Fruit fly (Drosophila melanogaster) whole organism, embryonic: ENCODE measurements around the gene Megf8.
A peak's percentile ranks its signal among the peaks of the same experiment; 100 is the strongest.

Source experiments
- Atf3 ChIP-seq: fragments of 200-800 bp; sonication (Bioruptor generic); optimal IDR thresholded peaks from 3 replicates; lab custom pipeline; 2016; ENCODE audit warnings: missing biosample characterization, missing genetic modification characterization
- Bdp1 ChIP-seq: fragments of 200-800 bp; sonication (Bioruptor generic); optimal IDR thresholded peaks from 3 replicates; lab custom pipeline; 2016; ENCODE audit warnings: missing biosample characterization, missing genetic modification characterization
- Blimp-1 ChIP-seq: fragments of 200-800 bp; sonication (Bioruptor generic); optimal IDR thresholded peaks from 3 replicates; lab custom pipeline; 2018; ENCODE audit warnings: missing biosample characterization, missing genetic modification characterization, mild to moderate bottlenecking, moderate library complexity, missing genetic modification reagents
- BtbVII ChIP-seq: fragments of 200-800 bp; sonication (Bioruptor generic); optimal IDR thresholded peaks from 3 replicates; lab custom pipeline; 2017; ENCODE audit warnings: missing biosample characterization, mild to moderate bottlenecking, missing genetic modification characterization
- CG10267 ChIP-seq: fragments of 200-800 bp; sonication (Bioruptor generic); optimal IDR thresholded peaks from 2 replicates; lab custom pipeline; 2018; ENCODE audit warnings: missing biosample characterization, mild to moderate bottlenecking, missing genetic modification characterization, moderate library complexity
- CG10543 ChIP-seq: fragments of 200-800 bp; sonication (Bioruptor generic); optimal IDR thresholded peaks from 3 replicates; lab custom pipeline; 2017; ENCODE audit warnings: missing biosample characterization, mild to moderate bottlenecking, missing genetic modification characterization, moderate library complexity
- CG11093 ChIP-seq: fragments of 200-800 bp; sonication (Bioruptor generic); IDR thresholded peaks from 3 replicates; pipeline ENCODE4 v1.3.6; 2022; ENCODE audit warnings: missing biosample characterization, missing genetic modification characterization
- CG11723 ChIP-seq: fragments of 200-800 bp; sonication (Bioruptor generic); optimal IDR thresholded peaks from 2 replicates; lab custom pipeline; 2017; ENCODE audit warnings: missing biosample characterization, mild to moderate bottlenecking, missing genetic modification characterization
- CG12391 ChIP-seq: fragments of 200-800 bp; sonication (Bioruptor generic); optimal IDR thresholded peaks from 3 replicates; lab custom pipeline; 2018; ENCODE audit warnings: missing biosample characterization, mild to moderate bottlenecking, missing genetic modification characterization, moderate library complexity
- CG12942 ChIP-seq: fragments of 200-800 bp; sonication (Bioruptor generic); optimal IDR thresholded peaks from 3 replicates; lab custom pipeline; 2016; ENCODE audit warnings: missing biosample characterization, missing genetic modification characterization
- CG13287 ChIP-seq: fragments of 200-800 bp; sonication (Bioruptor generic); IDR thresholded peaks from 2 replicates; pipeline ENCODE4 v1.3.6; 2022; ENCODE audit warnings: missing biosample characterization, missing genetic modification characterization; ENCODE audit not compliant: partially characterized antibody
- CG14667 ChIP-seq: fragments of 200-800 bp; sonication (Bioruptor generic); IDR thresholded peaks from 2 replicates; pipeline ENCODE4 v1.3.6; 2022; ENCODE audit warnings: missing biosample characterization, missing genetic modification characterization
- CG15073 ChIP-seq: fragments of 200-800 bp; sonication (Bioruptor generic); optimal IDR thresholded peaks from 2 replicates; lab custom pipeline; 2016; ENCODE audit warnings: missing biosample characterization, missing genetic modification characterization
- CG1602 ChIP-seq: fragments of 200-800 bp; sonication (Bioruptor generic); optimal IDR thresholded peaks from 3 replicates; lab custom pipeline; 2016; ENCODE audit warnings: missing biosample characterization, missing genetic modification characterization
- CG16815 ChIP-seq: fragments of 200-800 bp; sonication (Bioruptor generic); optimal IDR thresholded peaks from 3 replicates; lab custom pipeline; 2017; ENCODE audit warnings: missing biosample characterization, mild to moderate bottlenecking, missing genetic modification characterization
- CG17328 ChIP-seq: fragments of 200-800 bp; sonication (Bioruptor generic); IDR thresholded peaks from 2 replicates; pipeline ENCODE4 v1.3.6; 2022; ENCODE audit warnings: missing biosample characterization, missing genetic modification characterization
- CG18011 ChIP-seq: fragments of 200-800 bp; sonication (Bioruptor generic); optimal IDR thresholded peaks from 2 replicates; lab custom pipeline; 2017; ENCODE audit warnings: missing biosample characterization, missing genetic modification characterization, mild to moderate bottlenecking, moderate library complexity, missing genotype
- CG30403 ChIP-seq: fragments of 200-800 bp; sonication (Bioruptor generic); optimal IDR thresholded peaks from 3 replicates; lab custom pipeline; 2016; ENCODE audit warnings: missing biosample characterization, missing genetic modification characterization
- CG3726 ChIP-seq: fragments of 200-800 bp; sonication (Bioruptor generic); IDR thresholded peaks from 3 replicates; pipeline ENCODE4, ENCODE4 v1.3.6; 2022; ENCODE audit warnings: missing biosample characterization, missing genetic modification characterization
- CG3838 ChIP-seq: fragments of 200-800 bp; sonication (Bioruptor generic); optimal IDR thresholded peaks from 3 replicates; lab custom pipeline; 2016; ENCODE audit warnings: missing biosample characterization, missing genetic modification characterization
- CG6175 ChIP-seq: fragments of 200-800 bp; sonication (Bioruptor generic); IDR thresholded peaks from 3 replicates; pipeline ENCODE4 v1.3.6; 2022; ENCODE audit warnings: missing biosample characterization, missing genetic modification characterization
- CG6272 ChIP-seq: fragments of 200-800 bp; sonication (Bioruptor generic); IDR thresholded peaks from 2 replicates; pipeline ENCODE4 v1.3.6; 2022; ENCODE audit warnings: missing biosample characterization, missing genetic modification characterization
- CG6654 ChIP-seq: fragments of 200-800 bp; sonication (Bioruptor generic); optimal IDR thresholded peaks from 2 replicates; lab custom pipeline; 2017; ENCODE audit warnings: missing biosample characterization, mild to moderate bottlenecking, missing genetic modification characterization
- CG7745 ChIP-seq: fragments of 200-800 bp; sonication (Bioruptor generic); optimal IDR thresholded peaks from 2 replicates; lab custom pipeline; 2018; ENCODE audit warnings: missing biosample characterization, mild to moderate bottlenecking, missing genetic modification characterization, moderate library complexity
- CG7786 ChIP-seq: fragments of 200-800 bp; sonication (Bioruptor generic); optimal IDR thresholded peaks from 2 replicates; lab custom pipeline; 2016; ENCODE audit warnings: missing biosample characterization, missing genetic modification characterization
- CG9215 ChIP-seq: fragments of 200-800 bp; sonication (Bioruptor generic); IDR thresholded peaks from 2 replicates; pipeline ENCODE4 v1.3.6; 2022; ENCODE audit warnings: missing biosample characterization, missing genetic modification characterization
- Chrac-16 ChIP-seq: fragments of 200-800 bp; sonication (Bioruptor generic); optimal IDR thresholded peaks from 3 replicates; lab custom pipeline; 2016; ENCODE audit warnings: missing biosample characterization, missing genetic modification characterization
- CkIIα-i1 ChIP-seq: fragments of 200-800 bp; sonication (Bioruptor generic); IDR thresholded peaks from 2 replicates; pipeline ENCODE4 v1.3.6; 2022; ENCODE audit warnings: missing biosample characterization, missing genetic modification characterization
- Dip3 ChIP-seq: fragments of 200-800 bp; sonication (Bioruptor generic); optimal IDR thresholded peaks from 3 replicates; lab custom pipeline; 2016; ENCODE audit warnings: missing biosample characterization, missing genetic modification characterization
- Dp ChIP-seq: fragments of 200-800 bp; sonication (Bioruptor generic); optimal IDR thresholded peaks from 2 replicates; lab custom pipeline; 2018; ENCODE audit warnings: missing biosample characterization, mild to moderate bottlenecking, missing genetic modification characterization, moderate library complexity
- Ets65A ChIP-seq: fragments of 200-800 bp; sonication (Bioruptor generic); peaks from one replicate; lab custom pipeline; 2016; ENCODE audit warnings: missing biosample characterization, missing genetic modification characterization
- NK7.1 ChIP-seq: fragments of 200-800 bp; sonication (Bioruptor generic); optimal IDR thresholded peaks from 3 replicates; lab custom pipeline; 2016; ENCODE audit warnings: missing biosample characterization, missing genetic modification characterization
- Poxn ChIP-seq: fragments of 200-800 bp; sonication (Bioruptor generic); IDR thresholded peaks from 2 replicates; pipeline ENCODE4 v1.3.6; 2022; ENCODE audit warnings: missing biosample characterization, missing genetic modification characterization
- Stat92E ChIP-seq, 3 experiments: fragments of >200 bp in 2 of 3; fragments of 200-800 bp in 1 of 3; sonication (Bioruptor generic) in 1 of 3; optimal IDR thresholded peaks; 2 replicates each; lab custom pipeline; 2017 to 2019; ENCODE audit warnings: missing biosample characterization in 3 of 3, missing genetic modification characterization in 3 of 3, mild to moderate bottlenecking in 1 of 3, moderate library complexity in 1 of 3
- btn ChIP-seq: fragments of 200-800 bp; sonication (Bioruptor generic); optimal IDR thresholded peaks from 2 replicates; lab custom pipeline; 2016; ENCODE audit warnings: missing biosample characterization, missing genetic modification characterization
- cato ChIP-seq: fragments of 200-800 bp; sonication (Bioruptor generic); optimal IDR thresholded peaks from 2 replicates; lab custom pipeline; 2016; ENCODE audit warnings: missing biosample characterization, missing genetic modification characterization, borderline replicate concordance
- dan ChIP-seq: fragments of 200-800 bp; sonication (Bioruptor generic); IDR thresholded peaks from 2 replicates; pipeline ENCODE4 v1.3.6; 2022; ENCODE audit warnings: missing biosample characterization, missing genetic modification characterization
- ham ChIP-seq: fragments of 200-800 bp; sonication (Bioruptor generic); IDR thresholded peaks from 2 replicates; pipeline ENCODE4 v1.3.6; 2022; ENCODE audit warnings: missing biosample characterization, missing genetic modification characterization
- hbn ChIP-seq: fragments of 200-800 bp; sonication (Bioruptor generic); IDR thresholded peaks from 2 replicates; pipeline ENCODE4 v1.3.6; 2022; ENCODE audit warnings: missing biosample characterization, missing genetic modification characterization; ENCODE audit not compliant: partially characterized antibody
- jigr1 ChIP-seq: fragments of 200-800 bp; sonication (Bioruptor generic); IDR thresholded peaks from 3 replicates; pipeline ENCODE4 v1.3.6; 2022; ENCODE audit warnings: missing biosample characterization, missing genetic modification characterization
- nmo ChIP-seq: fragments of 200-800 bp; sonication (Bioruptor generic); optimal IDR thresholded peaks from 2 replicates; lab custom pipeline; 2018; ENCODE audit warnings: missing biosample characterization, mild to moderate bottlenecking, missing genetic modification characterization, moderate library complexity
- peb ChIP-seq: fragments of 200-800 bp; sonication (Bioruptor generic); IDR thresholded peaks from 2 replicates; pipeline ENCODE4 v1.3.6; 2022; ENCODE audit warnings: missing biosample characterization, missing genetic modification characterization
- pros ChIP-seq: fragments of 200-800 bp; sonication (Bioruptor generic); optimal IDR thresholded peaks from 3 replicates; lab custom pipeline; 2019; ENCODE audit warnings: missing biosample characterization, mild to moderate bottlenecking, missing genetic modification characterization, moderate library complexity
- sc ChIP-seq, 3 experiments: fragments of >200 bp in 2 of 3; fragments of 200-800 bp in 1 of 3; sonication (Bioruptor generic) in 1 of 3; optimal IDR thresholded peaks; 2 replicates in 2 of 3; 3 replicates in 1 of 3; lab custom pipeline; 2017; ENCODE audit warnings: mild to moderate bottlenecking in 1 of 3, missing biosample characterization in 1 of 3, missing genetic modification characterization in 1 of 3, missing genetic modification reagents in 1 of 3
- sens-2 ChIP-seq: fragments of 200-800 bp; sonication (Bioruptor generic); IDR thresholded peaks from 2 replicates; pipeline ENCODE4 v1.3.6; 2022; ENCODE audit warnings: missing biosample characterization, missing genetic modification characterization
- slbo ChIP-seq: fragments of 200-800 bp; sonication (Bioruptor generic); IDR thresholded peaks from 2 replicates; pipeline ENCODE4 v1.3.6; 2022; ENCODE audit warnings: missing biosample characterization, missing genetic modification characterization
- tin ChIP-seq: fragments of 200-800 bp; sonication (Bioruptor generic); optimal IDR thresholded peaks from 3 replicates; lab custom pipeline; 2016; ENCODE audit warnings: missing biosample characterization, missing genetic modification characterization
- tio ChIP-seq: fragments of 200-800 bp; sonication (Bioruptor generic); optimal IDR thresholded peaks from 2 replicates; lab custom pipeline; 2017; ENCODE audit warnings: missing biosample characterization, missing genetic modification characterization, inconsistent platforms
- zen ChIP-seq: fragments of 200-800 bp; sonication (Bioruptor generic); optimal IDR thresholded peaks from 3 replicates; lab custom pipeline; 2018; ENCODE audit warnings: missing biosample characterization, mild to moderate bottlenecking, missing genetic modification characterization, moderate library complexity

The Megf8 gene

dm6 chr2L:8083427-8084295, 40.4 kb downstream of the Megf8 start (continued):
- no peak for TF ChIP-seq CG7786
- no peak for TF ChIP-seq Dip3 (GFP tag; lab: Kevin White, UChicago)
- no peak for TF ChIP-seq Chrac-16 (GFP tag; lab: Kevin White, UChicago)
- TF ChIP-seq pros (GFP tag; lab: Kevin White, UChicago): no peak
- TF ChIP-seq CG17328 (GFP tag; lab: Robert Waterston, UW): no peak
- no peak for TF ChIP-seq CG6272 (GFP tag; lab: Robert Waterston, UW)
- TF ChIP-seq Atf3 (GFP tag; lab: Kevin White, UChicago): peak; percentile 4
- TF ChIP-seq CG1602: no peak
- TF ChIP-seq hbn (GFP tag; lab: Robert Waterston, UW): no peak; the same call in 1 of the 2 replicates
- TF ChIP-seq jigr1 (GFP tag; lab: Robert Waterston, UW): no peak
- TF ChIP-seq CG16815: no peak
- TF ChIP-seq CG15073: no peak
- TF ChIP-seq CkIIα-i1 (GFP tag; lab: Robert Waterston, UW): no peak
- no peak for TF ChIP-seq nmo (GFP tag; lab: Kevin White, UChicago)
- no peak for TF ChIP-seq CG10267 (tag; lab: Kevin White, UChicago)
- TF ChIP-seq cato: no peak
- no peak for TF ChIP-seq CG7745
- TF ChIP-seq CG9215 (GFP tag; lab: Robert Waterston, UW): 0 out of 2 replicates have a peak, but pooled peaks have one; percentile 19
- no peak for TF ChIP-seq CG3726 (GFP tag; lab: Robert Waterston, UW)
- TF ChIP-seq CG14667 (GFP tag; lab: Robert Waterston, UW): no peak
- no peak for TF ChIP-seq CG12391 (tag; lab: Kevin White, UChicago)
- no peak for TF ChIP-seq CG18011 (GFP tag; lab: Kevin White, UChicago)
- TF ChIP-seq CG12942 (GFP tag; lab: Kevin White, UChicago): no peak
- TF ChIP-seq peb (GFP tag; lab: Robert Waterston, UW): no peak
- no peak for TF ChIP-seq dan (GFP tag; lab: Robert Waterston, UW)
- no peak for TF ChIP-seq CG11723 (GFP tag; lab: Kevin White, UChicago)
- TF ChIP-seq CG10543 (GFP tag; lab: Kevin White, UChicago): peak; percentile 57
- TF ChIP-seq Poxn (GFP tag; lab: Robert Waterston, UW): no peak
- TF ChIP-seq btn (GFP tag; lab: Kevin White, UChicago): no peak
- TF ChIP-seq Bdp1: no peak
- TF ChIP-seq tio: no peak
- no peak for TF ChIP-seq CG30403 (GFP tag; lab: Kevin White, UChicago)
- TF ChIP-seq tin (GFP tag; lab: Kevin White, UChicago): no peak
- no peak for TF ChIP-seq sc (optimal IDR thresholded peaks at IDR 0.05; lab: Kevin White, UChicago)
- no peak for TF ChIP-seq sc (GFP tag; optimal IDR thresholded peaks at IDR 0.05; lab: Kevin White, UChicago)
- peak in 1 of 3 experiments; percentile 6 for TF ChIP-seq Stat92E (GFP tag; optimal IDR thresholded peaks at IDR 0.05; lab: Kevin White, UChicago)
- TF ChIP-seq CG6175 (GFP tag; lab: Robert Waterston, UW): no peak
- TF ChIP-seq CG11093: no peak
- no peak for TF ChIP-seq CG6654 (GFP tag; lab: Kevin White, UChicago)
- no peak for TF ChIP-seq CG3838
- no peak for TF ChIP-seq CG13287
- TF ChIP-seq slbo (GFP tag; lab: Robert Waterston, UW): 0 out of 2 replicates have a peak, but pooled peaks have one; percentile 31
- TF ChIP-seq BtbVII (GFP tag; lab: Kevin White, UChicago): no peak
- no peak for TF ChIP-seq Blimp-1 (GFP tag; lab: Kevin White, UChicago)
- no peak for TF ChIP-seq zen
- TF ChIP-seq sens-2 (GFP tag; lab: Robert Waterston, UW): no peak
- TF ChIP-seq NK7.1 (GFP tag; lab: Kevin White, UChicago): no peak
- no peak for TF ChIP-seq Ets65A (GFP tag; lab: Kevin White, UChicago)
- TF ChIP-seq Dp: no peak
- TF ChIP-seq ham (GFP tag; lab: Robert Waterston, UW): no peak
